Worm (Caenorhabditis elegans) whole organism, L4/young adult: ENCODE data around the gene Y54E2A.9.

Experiments used
- W03F9.2 ChIP-seq: fragments of 150-350 bp; optimal IDR thresholded peaks from 2 replicates; lab custom pipeline; 2014; ENCODE audit warnings: missing biosample characterization, missing genetic modification characterization
- dao-5 ChIP-seq: sonication (generic microtip); optimal IDR thresholded peaks from 2 replicates; lab custom pipeline; 2016; ENCODE audit warnings: missing genotype, missing genetic modification characterization, moderate library complexity, missing compliant biosample characterization
- him-1 ChIP-seq: sonication (generic microtip); optimal IDR thresholded peaks from 2 replicates; lab custom pipeline; 2016; ENCODE audit warnings: missing genotype, missing genetic modification reagents, missing genetic modification characterization, missing compliant biosample characterization

DNA sequence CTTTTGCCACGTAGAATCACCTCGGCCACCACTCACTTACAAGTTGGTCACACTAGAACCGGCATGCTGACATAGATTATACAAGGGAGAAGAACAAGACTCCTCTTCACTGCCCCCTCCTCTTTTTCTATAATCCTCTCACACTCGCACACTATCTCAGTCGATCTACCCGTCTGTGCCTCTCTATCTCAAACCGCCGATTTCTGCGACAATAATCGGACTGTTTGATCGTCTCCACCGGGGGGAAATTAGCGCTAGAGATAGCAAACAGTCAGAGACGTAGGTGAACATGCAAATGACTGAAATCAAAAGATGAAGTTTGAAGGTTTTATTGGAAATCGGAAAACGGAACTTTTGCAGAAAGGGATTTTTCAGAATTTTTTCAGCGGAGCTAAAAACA is 36.6 kb upstream of the Y54E2A.9 start:
- TF ChIP-seq him-1 (tag; lab: Kevin White, UChicago), result no peak
- no peak for TF ChIP-seq dao-5 (tag; lab: Kevin White, UChicago)
- no peak for TF ChIP-seq W03F9.2 (tag; lab: Kevin White, UChicago)
